Worm (Caenorhabditis elegans): Measurements from ENCODE around the gene imp-2.

Gene imp-2

DNA sequence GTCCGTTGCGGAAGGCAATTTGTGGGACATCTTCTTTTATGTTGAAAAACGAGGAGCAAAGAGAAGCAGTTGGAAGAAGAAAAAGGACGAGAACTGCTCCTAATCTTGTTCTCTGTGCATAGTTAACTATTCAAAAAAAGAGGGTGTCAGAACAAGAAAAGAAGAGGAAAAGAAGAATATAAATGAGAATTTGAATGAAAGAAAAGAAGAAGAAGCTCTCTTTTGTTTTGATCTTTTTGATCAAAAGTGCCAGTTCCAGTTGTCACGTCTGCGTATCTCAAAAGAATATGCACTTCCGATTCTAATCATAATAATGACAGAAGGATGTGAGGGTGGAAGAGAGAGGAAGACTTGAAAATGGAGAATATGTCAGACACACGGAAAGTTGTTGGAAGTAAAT, 23.7 kb downstream of the imp-2 start, which contains the start of gene M7.8 (continued):
- TF ChIP-seq zip-2 (tag; optimal IDR thresholded peaks at IDR 0.05) (no peak), mdl-1 (tag; optimal IDR thresholded peaks at IDR 0.05) (no peak), dmd-6 (GFP tag; IDR thresholded peaks at IDR 0.05) (no peak), unc-62 (GFP tag; optimal IDR thresholded peaks at IDR 0.05 in 1 of 2) (peak in 1 of 2 experiments; percentile 93), unc-62 (tag; optimal IDR thresholded peaks at IDR 0.05) (no peak), T20F7.1 (GFP tag; optimal IDR thresholded peaks at IDR 0.05) (no peak), zip-11 (GFP tag; IDR thresholded peaks at IDR 0.05) (no peak), nhr-76 (tag; optimal IDR thresholded peaks at IDR 0.05) (no peak), aha-1 (tag) (peak; percentile 42), lin-1 (GFP tag; IDR thresholded peaks at IDR 0.05) (no peak), tag-97 (GFP tag; IDR thresholded peaks at IDR 0.05) (no peak), snpc-1.2 (GFP tag; IDR thresholded peaks at IDR 0.05) (no peak), ceh-28 (tag; optimal IDR thresholded peaks at IDR 0.05) (no peak), pqm-1 (tag; optimal IDR thresholded peaks at IDR 0.05) (no peak), nhr-77 (tag; optimal IDR thresholded peaks at IDR 0.05) (no peak)

- no peak for TF ChIP-seq F10B5.3 (tag; optimal IDR thresholded peaks at IDR 0.05)
- peak; percentile 93 for TF ChIP-seq aha-1 (tag)
Observed at ce11 chrIV:11094052-11094451, 24.6 kb downstream of the imp-2 start.

DNA sequence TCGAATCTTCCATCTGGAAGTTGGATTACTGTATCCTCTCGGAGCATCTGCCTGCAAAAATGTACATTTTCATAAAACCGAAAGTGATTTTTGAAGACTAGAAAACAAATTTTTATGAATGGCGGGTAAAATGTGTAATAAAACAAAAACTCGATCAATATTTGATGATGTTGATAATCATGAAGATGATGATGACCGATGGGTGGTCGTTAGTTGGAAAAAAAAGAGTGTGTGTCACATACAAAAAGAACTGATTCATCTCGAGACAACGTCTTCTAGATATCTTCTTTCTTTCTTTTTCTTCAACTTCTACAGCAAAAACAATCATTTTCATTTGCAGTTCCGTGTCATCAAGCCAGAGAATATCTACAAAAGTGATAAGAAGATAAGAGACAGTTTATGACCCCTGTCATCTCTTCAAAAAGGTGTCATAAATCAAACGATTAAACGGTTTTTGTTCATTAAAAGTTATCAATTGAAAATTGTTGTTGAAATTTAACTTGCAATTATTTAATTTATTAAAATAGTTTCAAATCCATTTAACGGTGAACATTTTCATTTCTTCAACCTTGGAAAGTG, 26.1 kb downstream of the imp-2 start, which contains the start of gene bcc-1:
TSS of gene bcc-1 (minus strand) at position 51 of the 579 bp plus-strand sequence.
- peak; percentile 23 for TF ChIP-seq nhr-77 (tag; optimal IDR thresholded peaks at IDR 0.05)
- no peak for TF ChIP-seq T20F7.1 (GFP tag; optimal IDR thresholded peaks at IDR 0.05)
- no peak for TF ChIP-seq mes-2 (tag; optimal IDR thresholded peaks at IDR 0.05; ENCODE audit: poor library complexity, severe bottlenecking)
- no peak for TF ChIP-seq jun-1 (tag; optimal IDR thresholded peaks at IDR 0.05)
- peak; percentile 10 for TF ChIP-seq nhr-25 (tag; optimal IDR thresholded peaks at IDR 0.05; ENCODE audit: borderline replicate concordance, insufficient read depth)
- TF ChIP-seq ZK337.2 (GFP tag; IDR thresholded peaks at IDR 0.05): no peak
- no peak for TF ChIP-seq unc-39 (tag; optimal IDR thresholded peaks at IDR 0.05)
- no peak for TF ChIP-seq daf-8 (GFP tag; IDR thresholded peaks at IDR 0.05)
- TF ChIP-seq ZK546.5 (tag; optimal IDR thresholded peaks at IDR 0.05): no peak
- no peak for TF ChIP-seq nhr-10 (tag; optimal IDR thresholded peaks at IDR 0.05)
- peak in 1 of 2 experiments; percentile 41 for TF ChIP-seq lsy-2 (tag; optimal IDR thresholded peaks at IDR 0.05)
- TF ChIP-seq ama-1 (optimal IDR thresholded peaks at IDR 0.05): no peak
- no peak for TF ChIP-seq daf-16 (GFP tag; optimal IDR thresholded peaks at IDR 0.05)
- no peak for TF ChIP-seq daf-16 (tag; optimal IDR thresholded peaks at IDR 0.05)
- no peak for TF ChIP-seq ceh-28 (tag; optimal IDR thresholded peaks at IDR 0.05)
- peak; percentile 42 for TF ChIP-seq cey-2 (tag; optimal IDR thresholded peaks at IDR 0.05; ENCODE audit: borderline replicate concordance, insufficient read depth)
- TF ChIP-seq nhr-111 (GFP tag; optimal IDR thresholded peaks at IDR 0.05): no peak
- TF ChIP-seq egl-43 (GFP tag; IDR thresholded peaks at IDR 0.05): no peak
- TF ChIP-seq tra-1 (GFP tag; IDR thresholded peaks at IDR 0.05): 0 out of 2 replicates have a peak, but pooled peaks have one; percentile 38
- peak; percentile 27 for TF ChIP-seq mxl-3 (GFP tag; optimal IDR thresholded peaks at IDR 0.05)
- TF ChIP-seq snpc-4 (tag; optimal IDR thresholded peaks at IDR 0.05): no peak
- TF ChIP-seq nhr-41 (GFP tag; IDR thresholded peaks at IDR 0.05): no peak
- peak in 1 of 2 experiments; percentile 53 for TF ChIP-seq mdl-1 (tag; optimal IDR thresholded peaks at IDR 0.05)
- TF ChIP-seq ceh-20 (GFP tag; IDR thresholded peaks at IDR 0.05): peak; percentile 78; the same call in 1 of the 2 replicates
- no peak for TF ChIP-seq mxl-2 (GFP tag; conservative IDR thresholded peaks at IDR 0.05)
- TF ChIP-seq lin-1 (GFP tag; IDR thresholded peaks at IDR 0.05): no peak
- peak; percentile 55 for TF ChIP-seq hlh-11 (tag; optimal IDR thresholded peaks at IDR 0.05)
- no peak for TF ChIP-seq duxl-1 (tag; optimal IDR thresholded peaks at IDR 0.05; ENCODE audit: poor library complexity)
- TF ChIP-seq nhr-76 (tag; optimal IDR thresholded peaks at IDR 0.05): no peak
- TF ChIP-seq zag-1 (tag; optimal IDR thresholded peaks at IDR 0.05): no peak
- no peak for TF ChIP-seq D1046.2 (GFP tag; IDR thresholded peaks at IDR 0.05)
- peak; percentile 43 for TF ChIP-seq hlh-30 (tag; optimal IDR thresholded peaks at IDR 0.05; ENCODE audit: insufficient read depth)
- peak; percentile 65 for TF ChIP-seq aha-1 (tag)
- TF ChIP-seq unc-62 (GFP tag; optimal IDR thresholded peaks at IDR 0.05 in 1 of 2): peak in 1 of 2 experiments; percentile 98
- TF ChIP-seq unc-62 (tag; optimal IDR thresholded peaks at IDR 0.05): no peak
- TF ChIP-seq nhr-48 (tag; optimal IDR thresholded peaks at IDR 0.05): no peak
- TF ChIP-seq ceh-62 (tag; optimal IDR thresholded peaks at IDR 0.05): no peak
- TF ChIP-seq zip-2 (tag; optimal IDR thresholded peaks at IDR 0.05): no peak
- no peak for TF ChIP-seq madf-9 (GFP tag; conservative IDR thresholded peaks at IDR 0.05)
- no peak for TF ChIP-seq zfp-3 (GFP tag; conservative IDR thresholded peaks at IDR 0.05)
